Worm (Caenorhabditis elegans): Measurements from ENCODE around the gene Y39A1A.31.

DNA sequence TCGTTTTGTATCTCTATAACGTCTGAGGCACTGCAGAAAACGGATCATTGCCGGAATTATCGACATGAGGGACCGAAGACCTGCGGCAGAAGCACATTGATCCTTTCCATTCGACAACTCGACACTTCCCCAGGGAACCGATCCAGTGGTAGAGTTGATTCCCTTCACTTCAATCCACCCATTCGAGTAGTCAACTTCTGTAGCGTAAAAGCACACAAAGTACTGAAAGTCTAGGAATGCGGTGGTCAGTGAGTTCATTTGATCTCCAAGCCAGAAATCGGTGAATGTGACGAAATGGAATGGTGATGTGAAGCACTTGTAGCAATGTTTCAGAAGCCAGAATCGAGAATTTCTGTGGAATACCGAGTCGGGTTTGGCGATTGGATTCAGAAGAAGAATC, 15.5 kb upstream of the Y39A1A.31 start:
- TF ChIP-seq W03F9.2 (tag; optimal IDR thresholded peaks at IDR 0.05) (no peak), him-1 (tag; optimal IDR thresholded peaks at IDR 0.05) (no peak), dao-5 (tag; optimal IDR thresholded peaks at IDR 0.05) (no peak)
